Worm (Caenorhabditis elegans): ENCODE measurements around the gene srlf-17.
"Not testable (repeated sequence)": the region's sequence is repeated elsewhere in the genome, so short reads cannot be mapped to it uniquely, and the experiment has no call there.

Gene srlf-17

DNA sequence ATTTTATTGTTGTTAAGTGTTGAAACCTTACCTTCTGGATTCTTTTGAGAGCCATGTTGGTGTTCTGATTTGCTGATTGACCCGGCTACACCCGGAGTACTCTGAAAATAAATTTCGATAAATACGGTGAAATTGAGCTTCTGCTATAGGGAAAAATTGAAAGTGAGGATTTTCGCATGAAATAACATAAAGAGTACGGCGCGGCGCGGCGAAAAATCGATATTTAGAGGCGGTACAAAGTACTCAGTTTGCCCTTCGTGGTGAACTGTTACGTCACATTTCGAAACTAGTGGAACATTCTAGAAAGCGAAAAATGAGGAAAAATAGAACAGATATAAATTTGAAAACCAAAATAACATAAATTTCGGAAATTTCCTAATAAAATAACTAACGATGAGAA lies 20.4 kb downstream of the srlf-17 start, which contains the start of gene let-70:
Gene let-70, minus strand, starts transcription at position 101 of the 400 bp plus-strand sequence.
- no peak for TF ChIP-seq ztf-4 (tag; optimal IDR thresholded peaks at IDR 0.05)
- no peak for TF ChIP-seq snpc-4 (tag; optimal IDR thresholded peaks at IDR 0.05)
- TF ChIP-seq nhr-129 (tag; optimal IDR thresholded peaks at IDR 0.05), result peak; percentile 12

DNA sequence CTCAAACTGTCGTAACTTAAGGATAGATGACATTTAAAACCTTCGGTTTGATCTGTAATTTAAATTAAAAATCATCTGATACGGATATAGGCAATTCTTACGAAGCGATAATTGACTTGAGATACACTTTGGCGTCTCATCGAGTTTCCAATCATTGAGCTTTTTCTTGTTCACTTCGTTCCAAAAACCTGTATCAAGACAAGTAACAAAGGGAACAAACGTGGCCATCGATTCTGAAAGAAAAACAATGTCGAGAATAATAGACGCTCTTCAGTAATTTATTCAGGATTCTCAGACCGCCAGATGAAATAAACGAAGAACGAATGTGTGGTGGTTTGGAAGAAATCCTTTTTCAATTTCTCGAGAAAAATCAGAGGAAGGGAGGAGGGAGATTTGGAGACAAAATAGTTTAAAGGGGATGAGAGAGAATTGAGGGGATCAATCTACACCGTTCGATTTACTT lies 21.7 kb downstream of the srlf-17 start, which contains the start of gene atg-7:
Gene atg-7, minus strand, starts transcription at position 233 of the 463 bp plus-strand sequence.
- TF ChIP-seq nhr-25 (tag; optimal IDR thresholded peaks at IDR 0.05) (peak; percentile 18), blmp-1 (tag; optimal IDR thresholded peaks at IDR 0.05; ENCODE audit: insufficient read depth) (no peak), lsy-2 (tag; optimal IDR thresholded peaks at IDR 0.05) (peak in 1 of 2 experiments; percentile 36), lin-39 (tag; optimal IDR thresholded peaks at IDR 0.05) (no peak), Y55F3AM.14 (GFP tag; optimal IDR thresholded peaks at IDR 0.05) (peak; percentile 21), C34F6.9 (tag; optimal IDR thresholded peaks at IDR 0.05) (no peak), ama-1 (optimal IDR thresholded peaks at IDR 0.05) (peak; percentile 64), unc-39 (tag; optimal IDR thresholded peaks at IDR 0.05) (no peak), dmd-4 (tag; optimal IDR thresholded peaks at IDR 0.05) (no peak), R02D3.7 (tag; optimal IDR thresholded peaks at IDR 0.05) (no peak), ztf-1 (GFP tag; conservative IDR thresholded peaks at IDR 0.05) (no peak), unc-62 (GFP tag; optimal IDR thresholded peaks at IDR 0.05) (no peak), lin-13 (GFP tag; optimal IDR thresholded peaks at IDR 0.05) (peak; percentile 20), F13H6.1 (tag; optimal IDR thresholded peaks at IDR 0.05) (no peak), zag-1 (tag; optimal IDR thresholded peaks at IDR 0.05) (no peak), ztf-4 (tag; optimal IDR thresholded peaks at IDR 0.05) (peak; percentile 41), nhr-129 (tag; optimal IDR thresholded peaks at IDR 0.05) (peak; percentile 7), mbf-1 (tag; optimal IDR thresholded peaks at IDR 0.05) (no peak)

DNA sequence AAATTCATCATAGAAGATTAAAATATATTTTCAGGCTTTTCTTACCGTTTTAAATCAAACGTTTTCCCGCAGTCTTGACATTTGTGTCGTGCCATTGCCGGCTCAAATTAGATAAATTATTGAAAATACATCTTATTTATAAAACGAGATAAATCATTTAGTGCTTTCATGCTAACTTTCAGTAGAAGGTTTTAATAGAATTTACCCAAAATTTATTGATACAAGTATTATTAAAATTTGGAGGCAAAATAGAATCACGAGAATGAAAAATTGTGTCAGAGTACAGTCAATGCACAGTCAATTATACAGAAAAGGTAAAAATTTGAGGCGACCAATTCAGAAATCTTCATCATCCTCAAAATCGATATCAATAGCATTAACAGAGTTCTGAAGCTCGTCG lies 24.0 kb downstream of the srlf-17 start, which contains the start of gene Y5F2A.4:
Gene Y5F2A.4, minus strand, starts transcription at position 101 of the 400 bp plus-strand sequence.
- TF ChIP-seq sem-4 (tag; optimal IDR thresholded peaks at IDR 0.05) (no peak), crh-2 (tag; optimal IDR thresholded peaks at IDR 0.05) (no peak), elt-3 (tag; optimal IDR thresholded peaks at IDR 0.05) (no peak), ceh-16 (tag; optimal IDR thresholded peaks at IDR 0.05) (no peak), nhr-77 (tag; optimal IDR thresholded peaks at IDR 0.05) (no peak), ceh-82 (tag; optimal IDR thresholded peaks at IDR 0.05) (no peak), skn-1 (tag; optimal IDR thresholded peaks at IDR 0.05) (no peak), dmd-4 (tag; optimal IDR thresholded peaks at IDR 0.05) (no peak), unc-39 (tag; optimal IDR thresholded peaks at IDR 0.05) (no peak), mbf-1 (tag; optimal IDR thresholded peaks at IDR 0.05) (no peak)

DNA sequence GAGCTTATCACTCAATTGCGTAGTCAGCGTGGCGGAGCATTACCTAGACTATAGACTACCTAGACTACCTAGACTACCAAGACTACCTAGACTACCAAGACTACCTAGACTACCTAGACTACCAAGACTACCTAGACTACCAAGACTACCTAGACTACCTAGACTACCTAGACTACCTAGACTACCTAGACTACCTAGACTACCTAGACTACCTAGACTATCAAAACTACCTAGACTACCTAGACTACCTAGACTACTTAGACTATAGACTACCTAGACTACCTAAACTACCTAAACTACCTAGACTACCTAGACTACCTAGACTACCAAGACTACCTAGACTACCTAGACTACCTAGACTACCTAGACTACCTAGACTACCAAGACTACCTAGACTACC lies 31.6 kb downstream of the srlf-17 start:
- TF ChIP-seq nhr-237 (tag; optimal IDR thresholded peaks at IDR 0.05), result peak; percentile 76
- TF ChIP-seq sma-9 (GFP tag; optimal IDR thresholded peaks at IDR 0.05), result not testable (repeated sequence)
- peak; percentile 59 for TF ChIP-seq sma-9 (tag; optimal IDR thresholded peaks at IDR 0.05)

DNA sequence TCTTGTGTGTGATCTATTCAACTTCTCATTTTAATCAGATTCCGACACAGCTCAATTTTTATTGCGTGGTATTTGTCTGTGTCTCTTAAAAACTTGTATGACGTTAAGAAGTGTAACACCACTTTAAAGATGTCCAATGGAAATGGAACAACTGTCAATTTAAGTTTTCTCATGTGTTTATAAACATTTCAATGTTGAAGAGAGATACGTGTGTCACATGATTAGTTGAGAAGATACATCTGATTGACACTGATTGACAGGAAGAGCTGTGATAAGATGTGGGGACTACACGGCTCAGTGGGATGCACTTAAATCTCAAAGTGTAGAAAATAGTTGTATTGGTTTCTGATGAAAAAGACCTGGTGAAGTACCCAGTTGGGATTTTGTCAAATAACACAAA lies 34.2 kb downstream of the srlf-17 start:
- TF ChIP-seq lsy-2 (tag; optimal IDR thresholded peaks at IDR 0.05) (peak in 1 of 2 experiments; percentile 77), zag-1 (tag; optimal IDR thresholded peaks at IDR 0.05) (no peak), mbf-1 (tag; optimal IDR thresholded peaks at IDR 0.05) (no peak), nhr-6 (tag; optimal IDR thresholded peaks at IDR 0.05) (peak; percentile 67), unc-55 (GFP tag; optimal IDR thresholded peaks at IDR 0.05) (no peak), snpc-4 (tag; optimal IDR thresholded peaks at IDR 0.05) (no peak), sma-3 (GFP tag; optimal IDR thresholded peaks at IDR 0.05) (no peak), C34F6.9 (tag; optimal IDR thresholded peaks at IDR 0.05) (peak; percentile 59), nhr-129 (tag; optimal IDR thresholded peaks at IDR 0.05) (peak; percentile 87), gmeb-1 (tag; optimal IDR thresholded peaks at IDR 0.05) (no peak), crh-2 (tag; optimal IDR thresholded peaks at IDR 0.05) (no peak), mab-5 (tag; optimal IDR thresholded peaks at IDR 0.05) (peak; percentile 58), nhr-21 (tag; optimal IDR thresholded peaks at IDR 0.05) (no peak), sma-9 (GFP tag; optimal IDR thresholded peaks at IDR 0.05) (peak; percentile 72), sma-9 (tag; optimal IDR thresholded peaks at IDR 0.05) (no peak), unc-62 (GFP tag; optimal IDR thresholded peaks at IDR 0.05) (peak; percentile 79), ztf-4 (tag; optimal IDR thresholded peaks at IDR 0.05) (peak; percentile 62), nhr-12 (tag; optimal IDR thresholded peaks at IDR 0.05) (no peak), F13H6.1 (tag; optimal IDR thresholded peaks at IDR 0.05) (peak; percentile 84), ZK546.5 (tag; optimal IDR thresholded peaks at IDR 0.05) (no peak)
